Worm (Caenorhabditis elegans): ENCODE measurements around the gene E_BE45912.2.

Gene E_BE45912.2

ce11 chrIII:1053067-1053466 lies 22.2 kb upstream of the E_BE45912.2 start, which contains the start of gene fbxo-11.2:
Gene fbxo-11.2, minus strand, starts transcription at chrIII:1053242.
- TF ChIP-seq nhr-85 (tag), result peak; percentile 48
- no peak for TF ChIP-seq nhr-84 (tag; optimal IDR thresholded peaks at IDR 0.05)
- no peak for TF ChIP-seq unc-86 (tag; optimal IDR thresholded peaks at IDR 0.05)
- TF ChIP-seq nhr-11 (tag; optimal IDR thresholded peaks at IDR 0.05), result no peak
- peak; percentile 7 for TF ChIP-seq blmp-1 (tag; optimal IDR thresholded peaks at IDR 0.05)
- no peak for TF ChIP-seq snu-23 (GFP tag; optimal IDR thresholded peaks at IDR 0.05)

ce11 chrIII:1052291-1052690 lies 21.4 kb upstream of the E_BE45912.2 start:
- no peak for TF ChIP-seq hlh-17 (GFP tag; optimal IDR thresholded peaks at IDR 0.05; ENCODE audit: borderline replicate concordance)
- TF ChIP-seq F16B12.6 (tag; optimal IDR thresholded peaks at IDR 0.05), result no peak
- no peak for TF ChIP-seq dpl-1 (GFP tag; optimal IDR thresholded peaks at IDR 0.05)

ce11 chrIII:1051877-1052276 lies 21.0 kb upstream of the E_BE45912.2 start:
- TF ChIP-seq zag-1 (tag; optimal IDR thresholded peaks at IDR 0.05), result no peak
- no peak for TF ChIP-seq nhr-20 (tag; optimal IDR thresholded peaks at IDR 0.05)
- TF ChIP-seq isw-1 (GFP tag; IDR thresholded peaks at IDR 0.05), result no peak

- TF ChIP-seq unc-98 (GFP tag; IDR thresholded peaks at IDR 0.05), result no peak
Measured at ce11 chrIII:1043790-1044189, 12.9 kb upstream of the E_BE45912.2 start.

ce11 chrIII:1040059-1040458 lies 9.2 kb upstream of the E_BE45912.2 start:
- TF ChIP-seq mab-9 (GFP tag; IDR thresholded peaks at IDR 0.05) (no peak), pqm-1 (tag; optimal IDR thresholded peaks at IDR 0.05) (no peak), unc-62 (GFP tag; optimal IDR thresholded peaks at IDR 0.05) (no peak), tbx-2 (tag; optimal IDR thresholded peaks at IDR 0.05) (no peak), ets-5 (GFP tag; IDR thresholded peaks at IDR 0.05) (no peak), ztf-11 (tag; optimal IDR thresholded peaks at IDR 0.05) (no peak), nhr-20 (tag; optimal IDR thresholded peaks at IDR 0.05) (no peak), swsn-7 (tag; optimal IDR thresholded peaks at IDR 0.05) (no peak), ceh-90 (tag; optimal IDR thresholded peaks at IDR 0.05) (no peak), ceh-63 (GFP tag; optimal IDR thresholded peaks at IDR 0.05) (no peak), skn-1 (tag; optimal IDR thresholded peaks at IDR 0.05) (no peak), C04F5.9 (tag; optimal IDR thresholded peaks at IDR 0.05) (no peak), ztf-4 (tag; optimal IDR thresholded peaks at IDR 0.05) (no peak), ama-1 (optimal IDR thresholded peaks at IDR 0.05) (no peak)

ce11 chrIII:1037173-1037572 lies 6.3 kb upstream of the E_BE45912.2 start, which contains the start of the genes chin-1 and BE0003N10.1:
Gene chin-1, minus strand, starts transcription at chrIII:1037212.
Gene BE0003N10.1, plus strand, starts transcription at chrIII:1037492.
- TF ChIP-seq ama-1 (optimal IDR thresholded peaks at IDR 0.05) (no peak), dpl-1 (GFP tag; optimal IDR thresholded peaks at IDR 0.05) (peak; percentile 47 to 74 (median 69)), zag-1 (tag; optimal IDR thresholded peaks at IDR 0.05) (no peak), aly-2 (tag; optimal IDR thresholded peaks at IDR 0.05) (peak; percentile 7), isw-1 (GFP tag; IDR thresholded peaks at IDR 0.05) (peak; percentile 59), hlh-4 (tag; optimal IDR thresholded peaks at IDR 0.05) (no peak), xbp-1 (tag; optimal IDR thresholded peaks at IDR 0.05) (peak; percentile 61), mab-9 (GFP tag; IDR thresholded peaks at IDR 0.05) (no peak), nhr-11 (tag; optimal IDR thresholded peaks at IDR 0.05) (no peak), nhr-237 (tag; optimal IDR thresholded peaks at IDR 0.05) (no peak), blmp-1 (tag; optimal IDR thresholded peaks at IDR 0.05) (peak; percentile 39), ces-1 (GFP tag; optimal IDR thresholded peaks at IDR 0.05) (no peak), C16A3.4 (tag; optimal IDR thresholded peaks at IDR 0.05) (peak; percentile 12), vab-15 (tag; optimal IDR thresholded peaks at IDR 0.05) (no peak), nhr-19 (GFP tag; conservative IDR thresholded peaks at IDR 0.05) (peak; percentile 52), nhr-12 (tag; optimal IDR thresholded peaks at IDR 0.05) (no peak), alr-1 (tag; optimal IDR thresholded peaks at IDR 0.05; ENCODE audit: borderline replicate concordance) (no peak), F16B12.6 (tag; optimal IDR thresholded peaks at IDR 0.05) (peak; percentile 42), ceh-90 (tag; optimal IDR thresholded peaks at IDR 0.05) (no peak), elt-3 (tag; optimal IDR thresholded peaks at IDR 0.05) (no peak), ceh-82 (tag; optimal IDR thresholded peaks at IDR 0.05) (peak; percentile 38 to 71 (median 41)), ceh-8 (GFP tag; optimal IDR thresholded peaks at IDR 0.05) (no peak), mdl-1 (tag; optimal IDR thresholded peaks at IDR 0.05) (no peak), pax-3 (tag; optimal IDR thresholded peaks at IDR 0.05) (no peak), unc-30 (tag; optimal IDR thresholded peaks at IDR 0.05) (no peak), elt-2 (tag; optimal IDR thresholded peaks at IDR 0.05) (no peak), aha-1 (tag; optimal IDR thresholded peaks at IDR 0.05) (no peak)

Measured in whole organism, L1 larva.